Worm (Caenorhabditis elegans) whole organism, L1 larva: ENCODE measurements around the gene R13D11.1.

Experiments
- C04F5.9 ChIP-seq: sonication (generic microtip); optimal IDR thresholded peaks from 2 replicates; lab custom pipeline; 2016; ENCODE audit warnings: missing genetic modification characterization, missing compliant biosample characterization
- ets-5 ChIP-seq: fragments of 200-800 bp; sonication (Bioruptor generic); IDR thresholded peaks from 2 replicates; pipeline ENCODE4 v1.3.6; 2022; ENCODE audit warnings: missing genetic modification characterization, missing compliant biosample characterization
- fkh-4 ChIP-seq: sonication (generic microtip); optimal IDR thresholded peaks from 2 replicates; lab custom pipeline; 2016; ENCODE audit warnings: missing compliant biosample characterization, missing genetic modification characterization, borderline replicate concordance
- mep-1 ChIP-seq: fragments of 150-350 bp; optimal IDR thresholded peaks from 2 replicates; lab custom pipeline; 2014; ENCODE audit warnings: missing biosample characterization, missing genetic modification characterization
- pqm-1 ChIP-seq: sonication (generic microtip); optimal IDR thresholded peaks from 3 replicates; lab custom pipeline; 2017; ENCODE audit warnings: missing biosample characterization, missing genetic modification characterization
- snpc-4 ChIP-seq: fragments of 150-350 bp; optimal IDR thresholded peaks from 2 replicates; lab custom pipeline; 2014; ENCODE audit warnings: missing biosample characterization, missing genetic modification characterization
- ztf-4 ChIP-seq: fragments of 150-350 bp; optimal IDR thresholded peaks from 2 replicates; lab custom pipeline; 2014; ENCODE audit warnings: missing biosample characterization, missing genetic modification characterization

DNA sequence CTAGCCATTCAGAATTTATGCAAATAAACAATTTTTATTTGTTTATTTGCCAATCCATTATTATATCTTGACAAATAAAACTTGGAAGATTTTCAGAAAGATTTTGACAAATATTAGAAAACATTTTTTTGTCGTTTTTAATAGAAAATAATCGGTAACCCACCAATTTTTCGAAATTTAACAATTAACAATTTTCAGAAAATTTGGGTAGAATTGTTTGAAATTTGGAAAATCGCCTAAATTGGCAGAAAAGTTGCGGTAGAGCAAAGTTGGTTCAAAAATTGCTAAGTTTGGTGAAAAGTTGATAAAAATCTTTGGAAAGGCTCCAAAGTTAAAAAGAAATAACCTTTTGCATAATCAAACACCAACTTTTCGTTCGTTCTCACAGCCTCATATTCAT is 9.0 kb upstream of the R13D11.1 start:
- TF ChIP-seq mep-1 (tag; lab: Kevin White, UChicago) = no peak
- TF ChIP-seq pqm-1 (tag; lab: Kevin White, UChicago) = no peak
- no peak for TF ChIP-seq snpc-4 (tag; lab: Kevin White, UChicago)
- TF ChIP-seq ztf-4 = no peak
- TF ChIP-seq ets-5 (GFP tag; lab: Robert Waterston, UW) = no peak
- no peak for TF ChIP-seq C04F5.9 (tag; lab: Kevin White, UChicago)
- no peak for TF ChIP-seq fkh-4 (tag; lab: Kevin White, UChicago)
